Worm (Caenorhabditis elegans) whole organism, dauer: ENCODE results near the gene ZK228.13.

Experiments
- unc-62 ChIP-seq: sonication (generic microtip); optimal IDR thresholded peaks from 2 replicates; lab custom pipeline; 2017; ENCODE audit warnings: missing biosample characterization, missing genetic modification reagents, missing genetic modification characterization

ZK228.13 gene

ce11 chrV:18468097-18468496, at the start of gene ZK228.13:
Gene ZK228.13, minus strand, starts transcription at chrV:18468197.
- TF ChIP-seq unc-62 (GFP tag; lab: Kevin White, UChicago) = no peak

- TF ChIP-seq unc-62 (GFP tag; lab: Kevin White, UChicago) = no peak
Observed at ce11 chrV:18516496-18516895, 48.5 kb upstream of the ZK228.13 start, which contains the start of gene hmit-1.1. Gene hmit-1.1, plus strand, starts transcription at chrV:18516789.

- TF ChIP-seq unc-62 (GFP tag; lab: Kevin White, UChicago) = no peak
Observed at ce11 chrV:18511847-18512246, 43.9 kb upstream of the ZK228.13 start.

ce11 chrV:18508564-18508963, 40.6 kb upstream of the ZK228.13 start, which contains the start of gene Y51A2D.1:
Gene Y51A2D.1, plus strand, starts transcription at chrV:18508864.
- TF ChIP-seq unc-62 (GFP tag; lab: Kevin White, UChicago) = no peak

- no peak for TF ChIP-seq unc-62 (GFP tag; lab: Kevin White, UChicago)
Observed at ce11 chrV:18506772-18507171, 38.8 kb upstream of the ZK228.13 start.

- TF ChIP-seq unc-62 (GFP tag; lab: Kevin White, UChicago) = no peak
Observed at ce11 chrV:18504610-18505009, 36.6 kb upstream of the ZK228.13 start.

ce11 chrV:18491961-18492360, 24.0 kb upstream of the ZK228.13 start, which contains the start of gene slo-1:
Gene slo-1, plus strand, starts transcription at chrV:18492261.
- TF ChIP-seq unc-62 (GFP tag; lab: Kevin White, UChicago) = no peak

- no peak for TF ChIP-seq unc-62 (GFP tag; lab: Kevin White, UChicago)
Observed at ce11 chrV:18490284-18490832, 22.4 kb upstream of the ZK228.13 start.

ce11 chrV:18487158-18487557, 19.2 kb upstream of the ZK228.13 start, which contains the start of gene Y51A2D.18:
Gene Y51A2D.18, minus strand, starts transcription at chrV:18487258.
- no peak for TF ChIP-seq unc-62 (GFP tag; lab: Kevin White, UChicago)

ce11 chrV:18480231-18480630, 12.2 kb upstream of the ZK228.13 start, which contains the start of gene srh-178:
Gene srh-178, minus strand, starts transcription at chrV:18480331.
- TF ChIP-seq unc-62 (GFP tag; lab: Kevin White, UChicago) = no peak

- TF ChIP-seq unc-62 (GFP tag; lab: Kevin White, UChicago) = no peak
Observed at ce11 chrV:18476090-18476489, 8.1 kb upstream of the ZK228.13 start, which contains the start of gene srh-179. Gene srh-179, plus strand, starts transcription at chrV:18476390.

- no peak for TF ChIP-seq unc-62 (GFP tag; lab: Kevin White, UChicago)
Observed at ce11 chrV:18474223-18474622, 6.2 kb upstream of the ZK228.13 start, which contains the start of gene srh-181. Gene srh-181, plus strand, starts transcription at chrV:18474523.

- no peak for TF ChIP-seq unc-62 (GFP tag; lab: Kevin White, UChicago)
Observed at ce11 chrV:18473415-18473814, 5.4 kb upstream of the ZK228.13 start, which contains the start of gene srh-182. Gene srh-182, minus strand, starts transcription at chrV:18473515.

- no peak for TF ChIP-seq unc-62 (GFP tag; lab: Kevin White, UChicago)
Observed at ce11 chrV:18462365-18462837, 5.6 kb downstream of the ZK228.13 start, which contains the start of gene ZK228.4. Gene ZK228.4, plus strand, starts transcription at chrV:18462787.

- TF ChIP-seq unc-62 (GFP tag; lab: Kevin White, UChicago) = no peak
Observed at ce11 chrV:18461200-18461728, 6.7 kb downstream of the ZK228.13 start, which contains the start of gene ZK228.3. Gene ZK228.3, minus strand, starts transcription at chrV:18461250.

ce11 chrV:18456574-18456973, 11.4 kb downstream of the ZK228.13 start, which contains the start of gene ZK228.10:
Gene ZK228.10, plus strand, starts transcription at chrV:18456874.
- TF ChIP-seq unc-62 (GFP tag; lab: Kevin White, UChicago) = no peak
